Worm (Caenorhabditis elegans): Measurements from ENCODE around the gene attf-3.

- TF ChIP-seq nhr-76 (tag; optimal IDR thresholded peaks at IDR 0.05): no peak
- peak; percentile 75 for TF ChIP-seq pha-4 (tag; optimal IDR thresholded peaks at IDR 0.05)
Measured at ce11 chrIII:94759-95330, 8.7 kb upstream of the attf-3 start, which contains the start of gene pat-4.
